Fruit fly (Drosophila melanogaster) ovary, adult (tissue): ENCODE results near the gene sbm.

Source experiments
- CG17801 ChIP-seq: fragments of 200-800 bp; optimal IDR thresholded peaks from 2 replicates; lab custom pipeline; 2019; ENCODE audit warnings: missing biosample characterization, mild to moderate bottlenecking, missing genetic modification characterization, moderate library complexity; ENCODE audit not compliant: partially characterized antibody

sbm gene

dm6 chrX:14593091-14593490, 9.3 kb downstream of the sbm start:
- no peak for TF ChIP-seq CG17801 (GFP tag; lab: Kevin White, UChicago)

DNA sequence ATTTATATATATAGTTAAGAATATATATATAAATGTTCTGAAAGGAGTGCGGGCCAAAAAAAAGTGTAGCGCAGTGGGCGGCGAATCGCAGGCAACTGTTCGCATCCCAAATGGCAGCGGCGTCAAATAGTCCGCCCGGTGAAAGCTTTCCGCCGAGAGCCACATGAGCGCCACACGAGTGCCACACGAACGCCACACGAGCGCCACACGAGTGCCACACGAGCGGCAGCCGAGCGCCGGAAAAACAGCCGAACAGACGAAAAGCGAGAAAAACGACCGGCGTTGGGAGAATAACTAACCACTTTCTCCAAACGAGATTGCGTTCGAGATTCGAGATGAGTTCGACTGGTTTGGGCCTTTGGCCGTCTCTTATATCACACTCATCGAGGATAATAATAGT, 10.9 kb downstream of the sbm start:
- TF ChIP-seq CG17801 (GFP tag; lab: Kevin White, UChicago) = no peak

DNA sequence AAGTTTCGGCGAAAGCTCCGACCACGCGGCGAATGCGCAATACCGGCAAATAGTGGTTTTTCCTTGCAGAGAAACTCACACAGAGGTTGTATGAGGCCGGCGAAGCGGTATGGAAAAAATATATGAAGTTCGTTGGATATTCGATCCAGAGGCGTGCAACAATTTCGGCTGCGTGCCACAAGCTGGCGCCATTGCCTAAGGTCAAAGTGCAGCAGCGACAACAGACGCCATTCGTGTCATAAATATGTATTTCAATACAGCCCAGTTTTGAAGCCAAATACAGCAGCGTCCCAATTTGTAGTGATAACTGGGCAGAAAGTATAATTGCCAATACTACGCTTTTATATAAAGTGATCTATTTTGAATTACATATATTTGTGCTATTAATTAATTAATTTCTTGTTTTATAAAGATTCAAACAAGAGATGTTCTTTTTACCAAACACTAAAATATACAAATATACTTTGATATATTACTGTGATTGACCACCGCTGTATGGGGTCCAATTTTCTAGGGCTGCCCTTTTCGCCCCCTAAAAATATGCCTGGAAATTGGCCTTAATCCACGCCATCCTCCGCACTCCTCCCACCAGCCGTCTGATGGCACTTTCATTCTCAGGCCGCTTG, 13.3 kb downstream of the sbm start:
- TF ChIP-seq CG17801 (GFP tag; lab: Kevin White, UChicago) = no peak

- TF ChIP-seq CG17801 (GFP tag; lab: Kevin White, UChicago) = no peak
These were observed 13.9 kb downstream of the sbm start for dm6 chrX:14588509-14588908.

- no peak for TF ChIP-seq CG17801 (GFP tag; lab: Kevin White, UChicago)
These were observed 17.1 kb downstream of the sbm start for dm6 chrX:14585263-14585662.

DNA sequence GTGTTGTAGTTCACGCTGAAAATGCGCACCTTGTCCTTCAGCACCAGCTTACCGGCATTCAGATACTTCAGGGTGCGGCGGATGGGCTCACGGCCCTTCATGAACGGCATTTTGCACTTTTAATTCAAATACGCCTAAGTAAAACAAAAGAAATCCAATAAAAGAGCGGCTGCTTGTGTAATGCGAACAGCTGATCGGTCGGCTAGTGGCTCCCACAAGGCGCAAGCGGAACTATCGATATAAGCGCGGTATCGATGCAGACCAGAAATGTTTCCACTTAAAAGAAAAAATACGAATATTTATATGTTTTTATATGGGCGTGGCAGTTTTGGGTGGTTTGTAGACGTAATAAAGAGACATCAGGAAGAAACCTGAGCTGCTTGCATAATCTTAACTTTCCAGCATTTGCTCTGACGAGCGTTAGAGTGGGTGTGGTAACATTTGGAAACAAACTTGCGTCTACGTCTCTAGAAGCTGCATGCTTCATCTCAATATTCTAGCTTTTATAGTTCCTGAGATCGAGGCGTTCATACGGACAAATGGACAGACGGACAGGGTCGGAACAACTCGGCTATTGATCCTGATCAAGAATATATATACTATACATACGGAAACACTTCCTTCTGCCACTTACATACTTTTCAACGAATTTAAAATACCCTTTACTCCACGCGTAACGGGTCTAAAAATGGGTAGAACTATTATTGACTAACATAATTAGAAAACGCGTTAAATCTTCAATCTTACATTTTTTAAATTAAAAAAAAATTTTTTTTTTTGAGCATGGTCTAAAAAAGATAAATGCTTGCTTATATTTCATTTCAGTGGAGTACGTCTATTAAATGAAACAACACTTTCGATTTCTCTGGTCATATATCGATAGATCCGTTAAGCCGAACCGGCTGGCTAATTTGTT, 19.3 kb downstream of the sbm start, which contains the start of the genes mRpS25 and nmdyn-D6:
mRpS25 (minus strand) TSS at position 199 of the 916 bp plus-strand sequence.
nmdyn-D6 (plus strand) TSS at position 894 of the 916 bp plus-strand sequence.
- no peak for TF ChIP-seq CG17801 (GFP tag; lab: Kevin White, UChicago)

DNA sequence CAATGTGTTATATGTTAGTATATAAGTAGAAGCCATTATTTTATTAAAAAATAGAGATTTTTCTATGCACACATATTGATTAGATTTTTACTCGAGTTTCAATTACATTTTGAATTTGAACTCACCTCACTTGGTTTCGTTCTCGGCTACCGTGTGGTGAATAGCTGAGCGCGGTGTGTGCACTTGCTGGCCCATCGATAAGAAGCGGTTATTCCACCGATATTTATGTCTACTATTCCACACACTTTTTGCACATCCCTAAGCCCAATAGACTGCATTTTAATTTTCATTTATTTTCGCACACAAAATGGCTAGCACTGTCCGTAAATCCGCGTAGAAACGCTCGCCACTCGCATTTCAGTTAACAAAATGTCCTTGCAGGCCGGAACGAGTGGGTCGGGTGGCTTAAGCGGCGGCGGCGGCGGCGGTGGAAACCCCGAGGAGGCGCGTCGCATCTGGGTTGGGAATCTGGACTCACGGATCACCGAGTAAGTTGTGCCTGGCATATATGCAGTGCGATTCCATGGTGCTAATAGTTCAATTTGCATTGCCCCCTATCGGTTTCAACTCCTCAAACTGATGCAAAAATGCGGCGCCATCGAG, 21.9 kb downstream of the sbm start, which contains the start of gene CG14414:
CG14414 (plus strand) TSS at position 242 of the 603 bp plus-strand sequence.
- TF ChIP-seq CG17801 (GFP tag; lab: Kevin White, UChicago) = no peak
